Worm (Caenorhabditis elegans) whole organism, young adult: Measurements from ENCODE around the gene hpo-19.

Experiments used
- B0019.2 ChIP-seq: fragments of 200-800 bp; sonication (Bioruptor generic); conservative IDR thresholded peaks from 2 replicates; pipeline ENCODE4 v1.3.6; 2022; ENCODE audit warnings: missing genetic modification reagents, missing genetic modification characterization, missing compliant biosample characterization
- B0035.1 ChIP-seq: sonication (generic microtip); optimal IDR thresholded peaks from 2 replicates; lab custom pipeline; 2016; ENCODE audit warnings: missing genetic modification characterization, mild to moderate bottlenecking, missing compliant biosample characterization, missing genotype, missing genetic modification reagents
- C06A6.2 ChIP-seq: fragments of 200-800 bp; sonication (Bioruptor generic); conservative IDR thresholded peaks from 2 replicates; pipeline ENCODE4 v1.3.6; 2022; ENCODE audit warnings: missing genetic modification characterization, missing compliant biosample characterization
- F10E7.11 ChIP-seq: sonication (generic microtip); optimal IDR thresholded peaks from 2 replicates; lab custom pipeline; 2017; ENCODE audit warnings: mild to moderate bottlenecking, missing genetic modification characterization, moderate library complexity, missing compliant biosample characterization
- F22D6.2 ChIP-seq: sonication (generic microtip); optimal IDR thresholded peaks from 2 replicates; lab custom pipeline; 2016; ENCODE audit warnings: mild to moderate bottlenecking, missing genetic modification characterization, missing compliant biosample characterization
- F37B4.10 ChIP-seq: fragments of 200-800 bp; sonication (Bioruptor generic); IDR thresholded peaks from 2 replicates; pipeline ENCODE4 v1.3.6; 2022; ENCODE audit warnings: missing genetic modification characterization, missing compliant biosample characterization
- F55B11.4 ChIP-seq: sonication (generic microtip); optimal IDR thresholded peaks from 2 replicates; lab custom pipeline; 2016; ENCODE audit warnings: missing compliant biosample characterization, missing genetic modification characterization, borderline replicate concordance; ENCODE audit not compliant: insufficient read depth
- K11D2.4 ChIP-seq: fragments of 200-800 bp; sonication (Bioruptor generic); IDR thresholded peaks from 2 replicates; pipeline ENCODE4 v1.3.6; 2022; ENCODE audit warnings: missing genetic modification reagents, missing genetic modification characterization, missing compliant biosample characterization
- K12H6.12 ChIP-seq: fragments of 200-800 bp; sonication (Bioruptor generic); optimal IDR thresholded peaks from 2 replicates; lab custom pipeline; 2018; ENCODE audit warnings: mild to moderate bottlenecking, missing genetic modification characterization, missing compliant biosample characterization
- Y53F4B.3 ChIP-seq: fragments of 200-800 bp; sonication (Bioruptor generic); IDR thresholded peaks from 2 replicates; pipeline ENCODE4 v1.3.6; 2022; ENCODE audit warnings: missing genetic modification reagents, missing genetic modification characterization, missing compliant biosample characterization
- Y53G8AR.9 ChIP-seq: fragments of 200-800 bp; sonication (Bioruptor generic); conservative IDR thresholded peaks from 2 replicates; pipeline ENCODE4 v1.3.6; 2022; ENCODE audit warnings: missing genetic modification reagents, missing genetic modification characterization, missing compliant biosample characterization
- ama-1 ChIP-seq, 3 experiments: fragments of 150-350 bp in 1 of 3; sonication (generic microtip) in 2 of 3; optimal IDR thresholded peaks; 2 replicates each; lab custom pipeline; 2014 to 2018; ENCODE audit warnings: missing biosample characterization in 2 of 3, missing genetic modification characterization in 2 of 3, missing genetic modification reagents in 2 of 3
- aptf-2 ChIP-seq: fragments of 200-800 bp; sonication (Bioruptor generic); conservative IDR thresholded peaks from 2 replicates; pipeline ENCODE4 v1.3.6; 2022; ENCODE audit warnings: missing genetic modification reagents, missing genetic modification characterization, missing compliant biosample characterization
- aptf-3 ChIP-seq: fragments of 200-800 bp; sonication (Bioruptor generic); IDR thresholded peaks from 2 replicates; pipeline ENCODE4 v1.3.6; 2022; ENCODE audit warnings: missing genetic modification characterization, missing compliant biosample characterization
- atf-7 ChIP-seq: sonication (generic microtip); optimal IDR thresholded peaks from 2 replicates; lab custom pipeline; 2017; ENCODE audit warnings: mild to moderate bottlenecking, missing genetic modification characterization, missing compliant biosample characterization
- athp-1 ChIP-seq: sonication (generic microtip); optimal IDR thresholded peaks from 2 replicates; lab custom pipeline; 2017; ENCODE audit warnings: mild to moderate bottlenecking, missing genetic modification characterization, missing compliant biosample characterization
- attf-3 ChIP-seq: fragments of 200-800 bp; sonication (Bioruptor generic); conservative IDR thresholded peaks from 2 replicates; pipeline ENCODE4 v1.3.6; 2022; ENCODE audit warnings: missing genetic modification reagents, missing genetic modification characterization, missing compliant biosample characterization
- attf-6 ChIP-seq: fragments of 200-800 bp; sonication (Bioruptor generic); IDR thresholded peaks from 2 replicates; pipeline ENCODE4 v1.3.6; 2022; ENCODE audit warnings: missing genetic modification reagents, missing genetic modification characterization, missing compliant biosample characterization
- bed-2 ChIP-seq: fragments of 200-800 bp; sonication (Bioruptor generic); IDR thresholded peaks from 2 replicates; pipeline ENCODE4 v1.3.6; 2022; ENCODE audit warnings: missing genetic modification reagents, missing genetic modification characterization, missing compliant biosample characterization
- ceh-100 ChIP-seq: fragments of 200-800 bp; sonication (Bioruptor generic); IDR thresholded peaks from 2 replicates; pipeline ENCODE4 v1.3.6; 2022; ENCODE audit warnings: missing genetic modification reagents, missing genetic modification characterization, missing compliant biosample characterization
- ceh-27 ChIP-seq: fragments of 200-800 bp; sonication (Bioruptor generic); optimal IDR thresholded peaks from 2 replicates; lab custom pipeline; 2018; ENCODE audit warnings: mild to moderate bottlenecking, missing genetic modification characterization, moderate library complexity, missing compliant biosample characterization
- ceh-58 ChIP-seq: fragments of 200-800 bp; sonication (Bioruptor generic); IDR thresholded peaks from 2 replicates; pipeline ENCODE4 v1.3.6; 2022; ENCODE audit warnings: missing genetic modification characterization, missing compliant biosample characterization
- dpff-1 ChIP-seq: sonication (generic microtip); optimal IDR thresholded peaks from 2 replicates; lab custom pipeline; 2017; ENCODE audit warnings: mild to moderate bottlenecking, missing genetic modification characterization, missing compliant biosample characterization
- egl-44 ChIP-seq: fragments of 200-800 bp; sonication (Bioruptor generic); IDR thresholded peaks from 2 replicates; pipeline ENCODE4 v1.3.6; 2022; ENCODE audit warnings: missing genetic modification reagents, missing genetic modification characterization, missing compliant biosample characterization
- ekl-4 ChIP-seq: fragments of 200-800 bp; sonication (Bioruptor generic); IDR thresholded peaks from 2 replicates; pipeline ENCODE4 v1.3.6; 2022; ENCODE audit warnings: missing genetic modification reagents, missing genetic modification characterization, missing compliant biosample characterization
- hmg-1.2 ChIP-seq: fragments of 200-800 bp; sonication (Bioruptor generic); IDR thresholded peaks from 2 replicates; pipeline ENCODE4 v1.3.6; 2022; ENCODE audit warnings: missing genetic modification reagents, missing genetic modification characterization, missing compliant biosample characterization
- hsf-1 ChIP-seq: fragments of 200-800 bp; sonication (Bioruptor generic); IDR thresholded peaks from 2 replicates; pipeline ENCODE4 v1.3.6; 2022; ENCODE audit warnings: missing genetic modification reagents, missing genetic modification characterization, missing compliant biosample characterization
- let-607 ChIP-seq, 2 experiments: fragments of 200-800 bp in 1 of 2; sonication (Bioruptor generic) in 1 of 2; sonication (generic microtip) in 1 of 2; optimal IDR thresholded peaks; 2 replicates each; lab custom pipeline; 2016 to 2018; ENCODE audit warnings: mild to moderate bottlenecking in 2 of 2, missing compliant biosample characterization in 2 of 2, missing genetic modification characterization in 2 of 2, moderate library complexity in 2 of 2, missing genotype in 1 of 2
- lin-35 ChIP-seq, 3 experiments: fragments of 150-350 bp in 2 of 3; sonication (generic microtip) in 1 of 3; optimal IDR thresholded peaks; 2 replicates each; lab custom pipeline; 2014 to 2018; ENCODE audit warnings: missing biosample characterization in 3 of 3, missing genetic modification characterization in 3 of 3, missing genetic modification reagents in 3 of 3
- lsl-1 ChIP-seq: fragments of 200-800 bp; sonication (Bioruptor generic); optimal IDR thresholded peaks from 2 replicates; lab custom pipeline; 2018; ENCODE audit warnings: mild to moderate bottlenecking, missing genetic modification characterization, moderate library complexity, missing compliant biosample characterization
- mcd-1 ChIP-seq: fragments of 200-800 bp; sonication (Bioruptor generic); IDR thresholded peaks from 2 replicates; pipeline ENCODE4 v1.3.6; 2022; ENCODE audit warnings: missing genetic modification reagents, missing genetic modification characterization, missing compliant biosample characterization
- nfyb-1 ChIP-seq: fragments of 200-800 bp; sonication (Bioruptor generic); IDR thresholded peaks from 2 replicates; pipeline ENCODE4 v1.3.6; 2022; ENCODE audit warnings: missing genetic modification reagents, missing genetic modification characterization, missing compliant biosample characterization
- nhr-27 ChIP-seq: fragments of 200-800 bp; sonication (Bioruptor generic); optimal IDR thresholded peaks from 2 replicates; lab custom pipeline; 2018; ENCODE audit warnings: mild to moderate bottlenecking, missing genetic modification characterization, moderate library complexity, missing compliant biosample characterization
- pbrm-1 ChIP-seq: fragments of 200-800 bp; sonication (Bioruptor generic); IDR thresholded peaks from 2 replicates; pipeline ENCODE4 v1.3.6; 2022; ENCODE audit warnings: missing genetic modification reagents, missing genetic modification characterization, missing compliant biosample characterization
- rec-8 ChIP-seq, 2 experiments: sonication (generic microtip); optimal IDR thresholded peaks; 2 replicates each; lab custom pipeline; 2016; ENCODE audit warnings: mild to moderate bottlenecking in 2 of 2, missing genetic modification characterization in 2 of 2, missing genetic modification reagents in 2 of 2, missing genotype in 2 of 2, missing biosample characterization in 1 of 2, missing compliant biosample characterization in 1 of 2, moderate library complexity in 1 of 2
- repo-1 ChIP-seq: sonication (generic microtip); optimal IDR thresholded peaks from 2 replicates; lab custom pipeline; 2017; ENCODE audit warnings: mild to moderate bottlenecking, missing genetic modification characterization, missing compliant biosample characterization
- rpc-1 ChIP-seq, 2 experiments: fragments of 150-350 bp in 1 of 2; sonication (generic microtip) in 1 of 2; optimal IDR thresholded peaks; 2 replicates each; lab custom pipeline; 2014 to 2018; ENCODE audit warnings: missing biosample characterization in 1 of 2, missing genetic modification characterization in 1 of 2, missing genetic modification reagents in 1 of 2, missing genotype in 1 of 2
- sdz-38 ChIP-seq: sonication (generic microtip); optimal IDR thresholded peaks from 2 replicates; lab custom pipeline; 2016; ENCODE audit warnings: missing genotype, missing genetic modification characterization, missing compliant biosample characterization
- snpc-4 ChIP-seq, 5 experiments: fragments of 150-350 bp in 1 of 5; sonication (generic microtip) in 4 of 5; optimal IDR thresholded peaks; 2 replicates each; lab custom pipeline; 2014 to 2018; ENCODE audit warnings: missing genetic modification characterization in 5 of 5, missing biosample characterization in 3 of 5, antibody characterized with exemption in 2 of 5, mild to moderate bottlenecking in 2 of 5, missing compliant biosample characterization in 2 of 5, missing genotype in 2 of 5, moderate library complexity in 2 of 5, missing genetic modification reagents in 1 of 5
- xnd-1 ChIP-seq: sonication (generic microtip); optimal IDR thresholded peaks from 2 replicates; lab custom pipeline; 2016; ENCODE audit warnings: missing genotype, missing genetic modification reagents, missing genetic modification characterization, missing compliant biosample characterization
- ztf-3 ChIP-seq: fragments of 200-800 bp; sonication (Bioruptor generic); optimal IDR thresholded peaks from 2 replicates; lab custom pipeline; 2018; ENCODE audit warnings: mild to moderate bottlenecking, missing genetic modification characterization, missing compliant biosample characterization
- ztf-6 ChIP-seq: fragments of 200-800 bp; sonication (Bioruptor generic); IDR thresholded peaks from 2 replicates; pipeline ENCODE4 v1.3.6; 2022; ENCODE audit warnings: missing genetic modification reagents, missing genetic modification characterization, missing compliant biosample characterization

Gene hpo-19

ce11 chrV:6399831-6400230, 36.6 kb upstream of the hpo-19 start, which contains the start of gene gfi-1:
gfi-1 (minus strand) TSS chrV:6399931.
- TF ChIP-seq hsf-1 (GFP tag; lab: Robert Waterston, UW): no peak

- TF ChIP-seq snpc-4 (GFP tag; optimal IDR thresholded peaks at IDR 0.05; lab: Kevin White, UChicago) (no peak), snpc-4 (tag; optimal IDR thresholded peaks at IDR 0.05; lab: Kevin White, UChicago) (no peak), let-607 (tag; optimal IDR thresholded peaks at IDR 0.05; lab: Kevin White, UChicago) (peak in 1 of 2 experiments; percentile 17)
Observed at ce11 chrV:6400528-6400927, 35.9 kb upstream of the hpo-19 start.

- TF ChIP-seq ekl-4 (GFP tag; lab: Robert Waterston, UW) (no peak), Y53G8AR.9 (GFP tag; lab: Robert Waterston, UW) (peak; percentile 53), aptf-3 (GFP tag; lab: Robert Waterston, UW) (no peak), Y53F4B.3 (GFP tag; lab: Robert Waterston, UW) (no peak), B0019.2 (no peak), K11D2.4 (GFP tag; lab: Robert Waterston, UW) (no peak), nfyb-1 (GFP tag; lab: Robert Waterston, UW) (no peak), athp-1 (no peak), rec-8 (tag; optimal IDR thresholded peaks at IDR 0.05; lab: Kevin White, UChicago) (no peak), attf-3 (GFP tag; lab: Robert Waterston, UW) (no peak), hsf-1 (GFP tag; lab: Robert Waterston, UW) (no peak), pbrm-1 (no peak), lin-35 (GFP tag; optimal IDR thresholded peaks at IDR 0.05; lab: Kevin White, UChicago) (no peak), ama-1 (optimal IDR thresholded peaks at IDR 0.05; lab: Kevin White, UChicago) (no peak), ama-1 (GFP tag; optimal IDR thresholded peaks at IDR 0.05; lab: Kevin White, UChicago) (no peak), hmg-1.2 (0 out of 2 replicates have a peak, but pooled peaks have one; percentile 17), ceh-100 (GFP tag; lab: Robert Waterston, UW) (no peak), ceh-58 (GFP tag; lab: Robert Waterston, UW) (no peak), F22D6.2 (tag; lab: Kevin White, UChicago) (no peak), C06A6.2 (GFP tag; lab: Robert Waterston, UW) (0 out of 2 replicates have a peak, but pooled peaks have one; percentile 28), dpff-1 (tag; lab: Kevin White, UChicago) (no peak), xnd-1 (no peak), F10E7.11 (tag; lab: Kevin White, UChicago) (no peak), rpc-1 (optimal IDR thresholded peaks at IDR 0.05; lab: Kevin White, UChicago) (no peak), rpc-1 (tag; optimal IDR thresholded peaks at IDR 0.05; lab: Kevin White, UChicago) (no peak), F55B11.4 (tag; lab: Kevin White, UChicago) (no peak), attf-6 (GFP tag; lab: Robert Waterston, UW) (0 out of 2 replicates have a peak, but pooled peaks have one; percentile 8), bed-2 (GFP tag; lab: Robert Waterston, UW) (no peak), F37B4.10 (GFP tag; lab: Robert Waterston, UW) (no peak), ceh-27 (no peak), ztf-3 (GFP tag; lab: Kevin White, UChicago) (no peak), aptf-2 (GFP tag; lab: Robert Waterston, UW) (no peak), B0035.1 (tag; lab: Kevin White, UChicago) (no peak), lsl-1 (GFP tag; lab: Kevin White, UChicago) (no peak), repo-1 (peak; percentile 14), atf-7 (peak; percentile 29), nhr-27 (no peak), ztf-6 (GFP tag; lab: Robert Waterston, UW) (no peak), egl-44 (GFP tag; lab: Robert Waterston, UW) (no peak), mcd-1 (GFP tag; lab: Robert Waterston, UW) (no peak), K12H6.12 (tag; lab: Kevin White, UChicago) (no peak), sdz-38 (tag; lab: Kevin White, UChicago) (no peak)
Observed at ce11 chrV:6400950-6401551, 35.4 kb upstream of the hpo-19 start.
